Worm (Caenorhabditis elegans) whole organism, early embryonic: ENCODE data around the gene ZK1290.1.

Experiments used
- B0310.2 ChIP-seq: sonication (generic microtip); optimal IDR thresholded peaks from 2 replicates; lab custom pipeline; 2016; ENCODE audit warnings: mild to moderate bottlenecking, missing genetic modification characterization, missing compliant biosample characterization
- aly-1 ChIP-seq: sonication (generic microtip); optimal IDR thresholded peaks from 2 replicates; lab custom pipeline; 2016; ENCODE audit warnings: missing genetic modification characterization, missing compliant biosample characterization
- ama-1 ChIP-seq: fragments of 150-350 bp; optimal IDR thresholded peaks from 2 replicates; lab custom pipeline; 2014
- ceh-36 ChIP-seq: sonication (generic microtip); optimal IDR thresholded peaks from 2 replicates; lab custom pipeline; 2016; ENCODE audit warnings: missing genetic modification characterization, inconsistent platforms, missing compliant biosample characterization

DNA sequence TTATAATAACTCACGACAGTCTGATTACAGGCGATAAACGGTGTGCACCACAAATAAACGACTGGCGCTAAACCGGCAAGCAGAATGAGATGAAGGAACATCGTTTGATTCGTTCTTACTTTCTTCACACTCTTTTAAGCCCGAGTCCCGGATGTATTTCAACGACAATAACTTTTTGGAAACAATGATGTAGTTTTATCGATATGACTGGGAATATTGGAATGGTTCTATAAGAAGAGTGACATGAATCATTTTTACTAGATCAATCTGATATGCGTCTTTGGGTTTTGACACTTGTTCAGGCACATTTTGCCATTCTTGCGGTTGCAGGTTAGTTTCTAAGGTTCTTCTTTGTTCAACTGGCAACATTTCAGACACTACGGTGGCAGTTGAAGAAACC lies at the start of gene ZK1290.1, which contains the start of gene ZK1290.11:
- TF ChIP-seq ama-1 (lab: Kevin White, UChicago) (no peak), B0310.2 (tag; lab: Kevin White, UChicago) (no peak), aly-1 (no peak), ceh-36 (tag; lab: Kevin White, UChicago) (no peak)
